Fruit fly (Drosophila melanogaster) whole organism, prepupa: ENCODE results near the gene sro.

Experiments used
- CG10631 ChIP-seq: fragments of 200-800 bp; sonication (Bioruptor generic); optimal IDR thresholded peaks from 2 replicates; lab custom pipeline; 2016; ENCODE audit warnings: missing biosample characterization, missing genetic modification characterization
- CG10669 ChIP-seq: fragments of 200-800 bp; sonication (Bioruptor generic); optimal IDR thresholded peaks from 3 replicates; lab custom pipeline; 2018; ENCODE audit warnings: missing biosample characterization, mild to moderate bottlenecking, missing genetic modification characterization, moderate library complexity
- CG11762 ChIP-seq: fragments of 200-800 bp; sonication (Bioruptor generic); optimal IDR thresholded peaks from 3 replicates; lab custom pipeline; 2016; ENCODE audit warnings: missing biosample characterization, missing genetic modification characterization; ENCODE audit not compliant: insufficient read depth
- CG11902 ChIP-seq: fragments of 200-800 bp; sonication (Bioruptor generic); optimal IDR thresholded peaks from 3 replicates; lab custom pipeline; 2016; ENCODE audit warnings: missing biosample characterization, missing genetic modification characterization
- CG15336 ChIP-seq: fragments of 200-800 bp; sonication (Bioruptor generic); IDR thresholded peaks from 2 replicates; pipeline ENCODE4 v1.3.6; 2022; ENCODE audit warnings: missing biosample characterization, missing genetic modification characterization
- CG1621 ChIP-seq: fragments of 200-800 bp; sonication (Bioruptor generic); optimal IDR thresholded peaks from 3 replicates; lab custom pipeline; 2018; ENCODE audit warnings: missing biosample characterization, mild to moderate bottlenecking, missing genetic modification characterization
- CG16779 ChIP-seq: fragments of 200-800 bp; sonication (Bioruptor generic); optimal IDR thresholded peaks from 3 replicates; lab custom pipeline; 2017; ENCODE audit warnings: missing biosample characterization, mild to moderate bottlenecking, missing genetic modification characterization
- CG32006 ChIP-seq: fragments of 200-800 bp; sonication (Bioruptor generic); optimal IDR thresholded peaks from 3 replicates; lab custom pipeline; 2017; ENCODE audit warnings: missing biosample characterization, mild to moderate bottlenecking, missing genetic modification characterization
- CG34406 ChIP-seq: fragments of 200-800 bp; sonication (Bioruptor generic); optimal IDR thresholded peaks from 3 replicates; lab custom pipeline; 2016; ENCODE audit warnings: missing biosample characterization, missing genetic modification characterization
- CG4318 ChIP-seq: fragments of 200-800 bp; sonication (Bioruptor generic); optimal IDR thresholded peaks from 3 replicates; lab custom pipeline; 2017; ENCODE audit warnings: missing biosample characterization, mild to moderate bottlenecking, missing genetic modification characterization
- CG6163 ChIP-seq: fragments of 200-800 bp; sonication (Bioruptor generic); IDR thresholded peaks from 3 replicates; pipeline ENCODE4 v1.3.6; 2022; ENCODE audit warnings: missing biosample characterization, missing genetic modification characterization
- CG6792 ChIP-seq: fragments of 200-800 bp; sonication (Bioruptor generic); optimal IDR thresholded peaks from 3 replicates; lab custom pipeline; 2016; ENCODE audit warnings: missing biosample characterization, missing genetic modification characterization
- CG6854 ChIP-seq: fragments of 200-800 bp; sonication (Bioruptor generic); optimal IDR thresholded peaks from 2 replicates; lab custom pipeline; 2017; ENCODE audit warnings: missing biosample characterization, mild to moderate bottlenecking, missing genetic modification characterization
- CG7368 ChIP-seq: fragments of 200-800 bp; sonication (Bioruptor generic); optimal IDR thresholded peaks from 3 replicates; lab custom pipeline; 2016; ENCODE audit warnings: missing biosample characterization, missing genetic modification characterization
- CG8119 ChIP-seq: fragments of 200-800 bp; sonication (Bioruptor generic); IDR thresholded peaks from 3 replicates; pipeline ENCODE4 v1.3.6; 2022; ENCODE audit warnings: missing biosample characterization, missing genetic modification characterization
- CG8319 ChIP-seq: fragments of 200-800 bp; sonication (Bioruptor generic); optimal IDR thresholded peaks from 3 replicates; lab custom pipeline; 2016; ENCODE audit warnings: missing biosample characterization, missing genetic modification characterization
- CG8632 ChIP-seq: fragments of 200-800 bp; sonication (Bioruptor generic); optimal IDR thresholded peaks from 3 replicates; lab custom pipeline; 2016; ENCODE audit warnings: missing biosample characterization, missing genetic modification characterization
- Eip78C ChIP-seq: fragments of 200-800 bp; sonication (Bioruptor generic); peaks from one replicate; lab custom pipeline; 2016; ENCODE audit warnings: missing biosample characterization, missing genetic modification characterization
- Eip93F ChIP-seq: fragments of 200-800 bp; sonication (Bioruptor generic); optimal IDR thresholded peaks from 2 replicates; lab custom pipeline; 2016; ENCODE audit warnings: missing biosample characterization, mild to moderate bottlenecking, missing genetic modification characterization
- Ets21C ChIP-seq: fragments of 200-800 bp; sonication (Bioruptor generic); optimal IDR thresholded peaks from 3 replicates; lab custom pipeline; 2016; ENCODE audit warnings: missing biosample characterization, missing genetic modification characterization
- Ets96B ChIP-seq: fragments of 200-800 bp; optimal IDR thresholded peaks from 2 replicates; lab custom pipeline; 2019; ENCODE audit warnings: missing biosample characterization, mild to moderate bottlenecking, missing genetic modification characterization, moderate library complexity
- Gug ChIP-seq: fragments of 200-800 bp; sonication (Bioruptor generic); IDR thresholded peaks from 2 replicates; pipeline ENCODE4 v1.3.6; 2022; ENCODE audit warnings: missing biosample characterization, missing genetic modification characterization
- Hr39 ChIP-seq: fragments of 200-800 bp; sonication (Bioruptor generic); optimal IDR thresholded peaks from 2 replicates; lab custom pipeline; 2016; ENCODE audit warnings: missing biosample characterization, missing genetic modification characterization
- Lpt ChIP-seq: fragments of 200-800 bp; sonication (Bioruptor generic); optimal IDR thresholded peaks from 3 replicates; lab custom pipeline; 2016; ENCODE audit warnings: missing biosample characterization, missing genetic modification characterization
- Met ChIP-seq: fragments of 200-800 bp; sonication (Bioruptor generic); optimal IDR thresholded peaks from 3 replicates; lab custom pipeline; 2016; ENCODE audit warnings: missing biosample characterization, missing genetic modification characterization
- OdsH ChIP-seq: fragments of 200-800 bp; sonication (Bioruptor generic); optimal IDR thresholded peaks from 3 replicates; lab custom pipeline; 2016; ENCODE audit warnings: missing biosample characterization, missing genetic modification characterization
- Smox ChIP-seq: fragments of 200-800 bp; sonication (Bioruptor generic); optimal IDR thresholded peaks from 3 replicates; lab custom pipeline; 2016; ENCODE audit warnings: missing biosample characterization, missing genetic modification characterization
- Sox102F ChIP-seq: fragments of 200-800 bp; sonication (Bioruptor generic); optimal IDR thresholded peaks from 2 replicates; lab custom pipeline; 2016; ENCODE audit warnings: missing biosample characterization, mild to moderate bottlenecking, missing genetic modification characterization
- Sox14 ChIP-seq: fragments of 200-800 bp; sonication (Bioruptor generic); optimal IDR thresholded peaks from 3 replicates; lab custom pipeline; 2016; ENCODE audit warnings: missing biosample characterization, missing genetic modification characterization
- Sox15 ChIP-seq: fragments of 200-800 bp; sonication (Bioruptor generic); optimal IDR thresholded peaks from 3 replicates; lab custom pipeline; 2016; ENCODE audit warnings: missing biosample characterization, missing genetic modification characterization
- acj6 ChIP-seq: fragments of 200-800 bp; sonication (Bioruptor generic); optimal IDR thresholded peaks from 3 replicates; lab custom pipeline; 2016; ENCODE audit warnings: missing biosample characterization, missing genetic modification characterization
- cyc ChIP-seq: fragments of 200-800 bp; sonication (Bioruptor generic); optimal IDR thresholded peaks from 3 replicates; lab custom pipeline; 2016; ENCODE audit warnings: missing biosample characterization, missing genetic modification characterization
- dsx ChIP-seq: fragments of 200-800 bp; optimal IDR thresholded peaks from 3 replicates; lab custom pipeline; 2019; ENCODE audit warnings: missing biosample characterization, mild to moderate bottlenecking, missing genetic modification characterization, moderate library complexity; ENCODE audit not compliant: poor library complexity, severe bottlenecking
- eg ChIP-seq: fragments of 200-800 bp; sonication (Bioruptor generic); IDR thresholded peaks from 3 replicates; pipeline ENCODE4 v1.3.6; 2022; ENCODE audit warnings: missing biosample characterization, missing genetic modification characterization
- esn ChIP-seq: fragments of 200-800 bp; sonication (Bioruptor generic); optimal IDR thresholded peaks from 2 replicates; lab custom pipeline; 2016; ENCODE audit warnings: missing biosample characterization, mild to moderate bottlenecking, missing genetic modification characterization, moderate library complexity
- fd59A ChIP-seq: fragments of 200-800 bp; sonication (Bioruptor generic); optimal IDR thresholded peaks from 2 replicates; lab custom pipeline; 2017; ENCODE audit warnings: missing biosample characterization, mild to moderate bottlenecking, missing genetic modification characterization, missing genetic modification reagents
- fd85E ChIP-seq: fragments of 200-800 bp; sonication (Bioruptor generic); optimal IDR thresholded peaks from 3 replicates; lab custom pipeline; 2016; ENCODE audit warnings: missing biosample characterization, missing genetic modification characterization
- fkh ChIP-seq: fragments of 200-800 bp; sonication (Bioruptor generic); optimal IDR thresholded peaks from 3 replicates; lab custom pipeline; 2017; ENCODE audit warnings: missing biosample characterization, mild to moderate bottlenecking, missing genetic modification characterization, moderate library complexity
- lz ChIP-seq: fragments of 200-800 bp; sonication (Bioruptor generic); optimal IDR thresholded peaks from 3 replicates; lab custom pipeline; 2016; ENCODE audit warnings: missing biosample characterization, missing genetic modification characterization
- net ChIP-seq: fragments of 200-800 bp; sonication (Bioruptor generic); optimal IDR thresholded peaks from 3 replicates; lab custom pipeline; 2016; ENCODE audit warnings: missing biosample characterization, missing genetic modification characterization
- pdm3 ChIP-seq: fragments of 200-800 bp; sonication (Bioruptor generic); optimal IDR thresholded peaks from 3 replicates; lab custom pipeline; 2016; ENCODE audit warnings: missing biosample characterization, missing genetic modification characterization
- spab ChIP-seq: fragments of 200-800 bp; sonication (Bioruptor generic); optimal IDR thresholded peaks from 2 replicates; lab custom pipeline; 2017; ENCODE audit warnings: missing biosample characterization, mild to moderate bottlenecking, missing genetic modification characterization, missing genetic modification reagents
- svp ChIP-seq: fragments of 200-800 bp; sonication (Bioruptor generic); peaks from one replicate; lab custom pipeline; 2016; ENCODE audit warnings: missing biosample characterization, missing genetic modification characterization
- topi ChIP-seq: fragments of 200-800 bp; sonication (Bioruptor generic); optimal IDR thresholded peaks from 3 replicates; lab custom pipeline; 2016; ENCODE audit warnings: missing biosample characterization, missing genetic modification characterization
- vri ChIP-seq: fragments of 200-800 bp; sonication (Bioruptor generic); optimal IDR thresholded peaks from 3 replicates; lab custom pipeline; 2016; ENCODE audit warnings: missing biosample characterization, mild to moderate bottlenecking, missing genetic modification characterization

The sro gene

dm6 chr3R:29782367-29782766 is 12.0 kb upstream of the sro start (continued):
- TF ChIP-seq fd85E (no peak), eg (peak; percentile 44; the same call in 1 of the 3 replicates), CG10669 (peak; percentile 14), vri (GFP tag; lab: Kevin White, UChicago) (peak; percentile 47), CG11762 (GFP tag; lab: Kevin White, UChicago) (no peak), net (peak; percentile 48), esn (peak; percentile 34), CG1621 (tag; lab: Kevin White, UChicago) (no peak), Met (GFP tag; lab: Kevin White, UChicago) (peak; percentile 0), dsx (GFP tag; lab: Kevin White, UChicago) (peak; percentile 54), Lpt (GFP tag; lab: Kevin White, UChicago) (peak; percentile 25), fkh (GFP tag; lab: Kevin White, UChicago) (peak; percentile 82), CG34406 (no peak), fd59A (GFP tag; lab: Kevin White, UChicago) (no peak), Hr39 (GFP tag; lab: Kevin White, UChicago) (no peak), CG15336 (GFP tag; lab: Robert Waterston, UW) (peak; percentile 47; the same call in 1 of the 2 replicates), svp (GFP tag; lab: Kevin White, UChicago) (peak; percentile 69), OdsH (GFP tag; lab: Kevin White, UChicago) (no peak), acj6 (GFP tag; lab: Kevin White, UChicago) (no peak), Eip93F (GFP tag; lab: Kevin White, UChicago) (peak; percentile 60), Ets21C (no peak), CG16779 (peak; percentile 45), CG7368 (GFP tag; lab: Kevin White, UChicago) (no peak), Smox (no peak), Sox102F (GFP tag; lab: Kevin White, UChicago) (peak; percentile 6), Sox14 (GFP tag; lab: Kevin White, UChicago) (no peak), CG8319 (GFP tag; lab: Kevin White, UChicago) (no peak), cyc (no peak), pdm3 (GFP tag; lab: Kevin White, UChicago) (no peak), CG6163 (GFP tag; lab: Robert Waterston, UW) (peak; percentile 65; the same call in 2 of the 3 replicates), CG8119 (GFP tag; lab: Robert Waterston, UW) (peak; percentile 46; the same call in 1 of the 3 replicates), CG4318 (GFP tag; lab: Kevin White, UChicago) (no peak), CG10631 (GFP tag; lab: Kevin White, UChicago) (no peak), topi (GFP tag; lab: Kevin White, UChicago) (peak; percentile 26), spab (no peak), Ets96B (peak; percentile 2), Sox15 (GFP tag; lab: Kevin White, UChicago) (no peak)
- TF ChIP-seq, all 60 proteins: peak for 26

dm6 chr3R:29783210-29783609 is 11.2 kb upstream of the sro start:
- TF ChIP-seq dsx (GFP tag; lab: Kevin White, UChicago) (no peak), cyc (no peak), svp (GFP tag; lab: Kevin White, UChicago) (peak; percentile 53), CG10669 (no peak), Sox14 (GFP tag; lab: Kevin White, UChicago) (no peak)

- TF ChIP-seq CG11902 (GFP tag; lab: Kevin White, UChicago) (no peak), fd85E (no peak), Eip78C (GFP tag; lab: Kevin White, UChicago) (no peak), CG6854 (no peak), Gug (no peak), CG16779 (no peak), svp (GFP tag; lab: Kevin White, UChicago) (no peak), vri (GFP tag; lab: Kevin White, UChicago) (no peak), CG6163 (GFP tag; lab: Robert Waterston, UW) (no peak), lz (GFP tag; lab: Kevin White, UChicago) (no peak), Sox14 (GFP tag; lab: Kevin White, UChicago) (no peak), Met (GFP tag; lab: Kevin White, UChicago) (no peak), CG7368 (GFP tag; lab: Kevin White, UChicago) (no peak), CG32006 (GFP tag; lab: Kevin White, UChicago) (no peak), eg (no peak), CG8632 (GFP tag; lab: Kevin White, UChicago) (no peak), OdsH (GFP tag; lab: Kevin White, UChicago) (no peak), CG6792 (GFP tag; lab: Kevin White, UChicago) (no peak), CG4318 (GFP tag; lab: Kevin White, UChicago) (no peak), Eip93F (GFP tag; lab: Kevin White, UChicago) (no peak)
These were observed 9.2 kb upstream of the sro start for dm6 chr3R:29785242-29785641.
